Fruit fly (Drosophila melanogaster) whole organism, embryonic: Measurements from ENCODE around the gene miple1.
A peak's percentile ranks its signal among the peaks of the same experiment; 100 is the strongest.

Experiments
- Bgb ChIP-seq: fragments of 200-800 bp; sonication (Bioruptor generic); IDR thresholded peaks from 2 replicates; pipeline ENCODE4 v1.3.6; 2022; ENCODE audit warnings: missing biosample characterization, missing genetic modification characterization; ENCODE audit not compliant: partially characterized antibody
- CG10274 ChIP-seq: fragments of 200-800 bp; sonication (Bioruptor generic); optimal IDR thresholded peaks from 3 replicates; lab custom pipeline; 2017; ENCODE audit warnings: missing biosample characterization, mild to moderate bottlenecking, missing genetic modification characterization
- CG10654 ChIP-seq: fragments of 200-800 bp; sonication (Bioruptor generic); optimal IDR thresholded peaks from 2 replicates; lab custom pipeline; 2016; ENCODE audit warnings: missing biosample characterization, missing genetic modification characterization
- CG10979 ChIP-seq: fragments of 200-800 bp; sonication (Bioruptor generic); optimal IDR thresholded peaks from 2 replicates; lab custom pipeline; 2018; ENCODE audit warnings: missing biosample characterization, mild to moderate bottlenecking, missing genetic modification characterization, moderate library complexity
- CG11504 ChIP-seq: fragments of 200-800 bp; sonication (Bioruptor generic); optimal IDR thresholded peaks from 3 replicates; lab custom pipeline; 2019; ENCODE audit warnings: missing biosample characterization, mild to moderate bottlenecking, missing genetic modification characterization, moderate library complexity
- CG13287 ChIP-seq: fragments of 200-800 bp; sonication (Bioruptor generic); IDR thresholded peaks from 2 replicates; pipeline ENCODE4 v1.3.6; 2022; ENCODE audit warnings: missing biosample characterization, missing genetic modification characterization; ENCODE audit not compliant: partially characterized antibody
- CG15514 ChIP-seq: fragments of 200-800 bp; sonication (Bioruptor generic); optimal IDR thresholded peaks from 3 replicates; lab custom pipeline; 2017; ENCODE audit warnings: missing biosample characterization, missing genetic modification characterization, mild to moderate bottlenecking, moderate library complexity, missing genetic modification reagents
- CG16779 ChIP-seq: fragments of 200-800 bp; sonication (Bioruptor generic); IDR thresholded peaks from 2 replicates; pipeline ENCODE4 v1.3.6; 2022; ENCODE audit warnings: missing biosample characterization, missing genetic modification characterization
- CG17612 ChIP-seq: fragments of 200-800 bp; sonication (Bioruptor generic); IDR thresholded peaks from 2 replicates; pipeline ENCODE4 v1.3.6; 2022; ENCODE audit warnings: missing biosample characterization, missing genetic modification characterization
- CG18764 ChIP-seq: fragments of 200-800 bp; sonication (Bioruptor generic); optimal IDR thresholded peaks from 3 replicates; lab custom pipeline; 2016; ENCODE audit warnings: missing biosample characterization, missing genetic modification characterization
- CG31365 ChIP-seq: fragments of 200-800 bp; sonication (Bioruptor generic); optimal IDR thresholded peaks from 2 replicates; lab custom pipeline; 2018; ENCODE audit warnings: missing biosample characterization, mild to moderate bottlenecking, missing genetic modification characterization
- CG31441 ChIP-seq: fragments of 200-800 bp; sonication (Bioruptor generic); IDR thresholded peaks from 2 replicates; pipeline ENCODE4 v1.3.6; 2022; ENCODE audit warnings: missing biosample characterization, missing genetic modification characterization
- CG4424 ChIP-seq: fragments of 200-800 bp; sonication (Bioruptor generic); optimal IDR thresholded peaks from 3 replicates; lab custom pipeline; 2016; ENCODE audit warnings: missing biosample characterization, missing genetic modification characterization
- CG4820 ChIP-seq: fragments of 200-800 bp; sonication (Bioruptor generic); optimal IDR thresholded peaks from 3 replicates; lab custom pipeline; 2016; ENCODE audit warnings: missing biosample characterization, missing genetic modification characterization
- CG8359 ChIP-seq: fragments of 200-800 bp; sonication (Bioruptor generic); optimal IDR thresholded peaks from 2 replicates; lab custom pipeline; 2017; ENCODE audit warnings: missing biosample characterization, mild to moderate bottlenecking, missing genetic modification characterization, borderline replicate concordance
- CG9215 ChIP-seq: fragments of 200-800 bp; sonication (Bioruptor generic); IDR thresholded peaks from 2 replicates; pipeline ENCODE4 v1.3.6; 2022; ENCODE audit warnings: missing biosample characterization, missing genetic modification characterization
- CTCF ChIP-seq: fragments of 200-800 bp; sonication (Bioruptor generic); optimal IDR thresholded peaks from 2 replicates; lab custom pipeline; 2017; ENCODE audit warnings: missing biosample characterization, mild to moderate bottlenecking, missing genetic modification characterization, moderate library complexity
- Dref ChIP-seq: fragments of 200-800 bp; sonication (Bioruptor generic); IDR thresholded peaks from 2 replicates; pipeline ENCODE4 v1.3.6; 2022; ENCODE audit warnings: missing biosample characterization, missing genetic modification characterization
- Fer2 ChIP-seq: fragments of 200-800 bp; sonication (Bioruptor generic); optimal IDR thresholded peaks from 2 replicates; lab custom pipeline; 2018; ENCODE audit warnings: missing biosample characterization, mild to moderate bottlenecking, missing genetic modification characterization, moderate library complexity
- Gug ChIP-seq: fragments of 200-800 bp; sonication (Bioruptor generic); IDR thresholded peaks from 4 replicates; pipeline ENCODE4 v1.3.6; 2022; ENCODE audit warnings: missing biosample characterization, missing genetic modification characterization
- HLH4C ChIP-seq: fragments of 200-800 bp; sonication (Bioruptor generic); IDR thresholded peaks from 3 replicates; pipeline ENCODE4 v1.3.6; 2022; ENCODE audit warnings: missing biosample characterization, missing genetic modification characterization; ENCODE audit not compliant: partially characterized antibody
- MBD-R2 ChIP-seq: fragments of 200-800 bp; sonication (Bioruptor generic); IDR thresholded peaks from 2 replicates; pipeline ENCODE4 v1.3.6; 2022; ENCODE audit warnings: missing biosample characterization, missing genetic modification characterization
- Max ChIP-seq: fragments of 200-800 bp; sonication (Bioruptor generic); optimal IDR thresholded peaks from 2 replicates; lab custom pipeline; 2016; ENCODE audit warnings: missing biosample characterization, mild to moderate bottlenecking, missing genetic modification characterization
- Mes4 ChIP-seq: fragments of 200-800 bp; sonication (Bioruptor generic); optimal IDR thresholded peaks from 2 replicates; lab custom pipeline; 2016; ENCODE audit warnings: missing biosample characterization, missing genetic modification characterization
- NFAT ChIP-seq: fragments of 200-800 bp; sonication (Bioruptor generic); IDR thresholded peaks from 2 replicates; pipeline ENCODE4 v1.3.6; 2022; ENCODE audit warnings: missing biosample characterization, missing genetic modification characterization
- Nf-YC ChIP-seq: fragments of 200-800 bp; optimal IDR thresholded peaks from 3 replicates; lab custom pipeline; 2019; ENCODE audit warnings: missing biosample characterization, mild to moderate bottlenecking, missing genetic modification characterization, moderate library complexity
- NfI ChIP-seq: fragments of 200-800 bp; sonication (Bioruptor generic); optimal IDR thresholded peaks from 3 replicates; lab custom pipeline; 2018; ENCODE audit warnings: missing biosample characterization, mild to moderate bottlenecking, missing genetic modification characterization, moderate library complexity
- Sox100B ChIP-seq: fragments of 200-800 bp; sonication (Bioruptor generic); optimal IDR thresholded peaks from 3 replicates; lab custom pipeline; 2018; ENCODE audit warnings: missing biosample characterization, mild to moderate bottlenecking, missing genetic modification characterization
- ato ChIP-seq: fragments of 200-800 bp; sonication (Bioruptor generic); IDR thresholded peaks from 2 replicates; pipeline ENCODE4 v1.3.6; 2022; ENCODE audit warnings: missing biosample characterization, missing genetic modification characterization; ENCODE audit not compliant: partially characterized antibody
- cwo ChIP-seq: fragments of 200-800 bp; sonication (Bioruptor generic); optimal IDR thresholded peaks from 3 replicates; lab custom pipeline; 2017; ENCODE audit warnings: missing biosample characterization, missing genetic modification characterization, mild to moderate bottlenecking, moderate library complexity, missing genetic modification reagents
- dimm ChIP-seq: fragments of 200-800 bp; sonication (Bioruptor generic); IDR thresholded peaks from 2 replicates; pipeline ENCODE4 v1.3.6; 2022; ENCODE audit warnings: missing biosample characterization, missing genetic modification characterization
- gem ChIP-seq: fragments of 200-800 bp; sonication (Bioruptor generic); optimal IDR thresholded peaks from 2 replicates; lab custom pipeline; 2019; ENCODE audit warnings: missing biosample characterization, mild to moderate bottlenecking, missing genetic modification characterization, moderate library complexity
- grau ChIP-seq: fragments of 200-800 bp; optimal IDR thresholded peaks from 3 replicates; lab custom pipeline; 2019; ENCODE audit warnings: missing biosample characterization, mild to moderate bottlenecking, missing genetic modification characterization, moderate library complexity
- gsb ChIP-seq: fragments of 200-800 bp; sonication (Bioruptor generic); IDR thresholded peaks from 2 replicates; pipeline ENCODE4 v1.3.6; 2022; ENCODE audit warnings: missing biosample characterization, missing genetic modification characterization
- her ChIP-seq: fragments of 200-800 bp; sonication (Bioruptor generic); optimal IDR thresholded peaks from 2 replicates; lab custom pipeline; 2016; ENCODE audit warnings: missing biosample characterization, missing genetic modification characterization
- lbe ChIP-seq: fragments of 200-800 bp; sonication (Bioruptor generic); optimal IDR thresholded peaks from 2 replicates; lab custom pipeline; 2016; ENCODE audit warnings: missing biosample characterization, mild to moderate bottlenecking, missing genetic modification characterization
- nerfin-1 ChIP-seq: fragments of 200-800 bp; sonication (Bioruptor generic); optimal IDR thresholded peaks from 3 replicates; lab custom pipeline; 2019; ENCODE audit warnings: missing biosample characterization, mild to moderate bottlenecking, missing genetic modification characterization, moderate library complexity
- nerfin-2 ChIP-seq: fragments of 200-800 bp; sonication (Bioruptor generic); IDR thresholded peaks from 2 replicates; pipeline ENCODE4 v1.3.6; 2022; ENCODE audit warnings: missing biosample characterization, missing genetic modification characterization; ENCODE audit not compliant: partially characterized antibody
- onecut ChIP-seq: fragments of 200-800 bp; sonication (Bioruptor generic); IDR thresholded peaks from 2 replicates; pipeline ENCODE4 v1.3.6; 2022; ENCODE audit warnings: missing biosample characterization, missing genetic modification characterization
- phol ChIP-seq: fragments of 200-800 bp; sonication (Bioruptor generic); optimal IDR thresholded peaks from 3 replicates; lab custom pipeline; 2018; ENCODE audit warnings: missing biosample characterization, mild to moderate bottlenecking, missing genetic modification characterization, moderate library complexity
- prd ChIP-seq, 3 experiments: fragments of >200 bp in 2 of 3; fragments of 200-800 bp in 1 of 3; sonication (Bioruptor generic) in 1 of 3; optimal IDR thresholded peaks in 2 of 3; IDR thresholded peaks in 1 of 3; 2 replicates in 2 of 3; 3 replicates in 1 of 3; pipeline versions ENCODE4 v1.3.6 to Lab custom; 2017 to 2022; ENCODE audit warnings: missing biosample characterization in 1 of 3, missing genetic modification characterization in 1 of 3
- ranshi ChIP-seq: fragments of 200-800 bp; sonication (Bioruptor generic); IDR thresholded peaks from 2 replicates; pipeline ENCODE4 v1.3.6; 2022; ENCODE audit warnings: missing biosample characterization, missing genetic modification characterization
- repo ChIP-seq: fragments of 200-800 bp; sonication (Bioruptor generic); optimal IDR thresholded peaks from 2 replicates; lab custom pipeline; 2016; ENCODE audit warnings: missing biosample characterization, missing genetic modification characterization
- row ChIP-seq: fragments of 200-800 bp; sonication (Bioruptor generic); IDR thresholded peaks from 3 replicates; pipeline ENCODE4 v1.3.6; 2022; ENCODE audit warnings: missing biosample characterization, missing genetic modification characterization
- scrt ChIP-seq: fragments of 200-800 bp; sonication (Bioruptor generic); optimal IDR thresholded peaks from 2 replicates; lab custom pipeline; 2018; ENCODE audit warnings: missing biosample characterization, mild to moderate bottlenecking, missing genetic modification characterization, moderate library complexity
- sd ChIP-seq: fragments of 200-800 bp; sonication (Bioruptor generic); optimal IDR thresholded peaks from 3 replicates; lab custom pipeline; 2018; ENCODE audit warnings: missing biosample characterization, mild to moderate bottlenecking, missing genetic modification characterization, moderate library complexity
- tap ChIP-seq: fragments of 200-800 bp; optimal IDR thresholded peaks from 3 replicates; lab custom pipeline; 2019; ENCODE audit warnings: missing biosample characterization, mild to moderate bottlenecking, missing genetic modification characterization, moderate library complexity
- trh ChIP-seq: fragments of 200-800 bp; sonication (Bioruptor generic); optimal IDR thresholded peaks from 2 replicates; lab custom pipeline; 2016; ENCODE audit warnings: missing biosample characterization, missing genetic modification characterization

The miple1 gene

DNA sequence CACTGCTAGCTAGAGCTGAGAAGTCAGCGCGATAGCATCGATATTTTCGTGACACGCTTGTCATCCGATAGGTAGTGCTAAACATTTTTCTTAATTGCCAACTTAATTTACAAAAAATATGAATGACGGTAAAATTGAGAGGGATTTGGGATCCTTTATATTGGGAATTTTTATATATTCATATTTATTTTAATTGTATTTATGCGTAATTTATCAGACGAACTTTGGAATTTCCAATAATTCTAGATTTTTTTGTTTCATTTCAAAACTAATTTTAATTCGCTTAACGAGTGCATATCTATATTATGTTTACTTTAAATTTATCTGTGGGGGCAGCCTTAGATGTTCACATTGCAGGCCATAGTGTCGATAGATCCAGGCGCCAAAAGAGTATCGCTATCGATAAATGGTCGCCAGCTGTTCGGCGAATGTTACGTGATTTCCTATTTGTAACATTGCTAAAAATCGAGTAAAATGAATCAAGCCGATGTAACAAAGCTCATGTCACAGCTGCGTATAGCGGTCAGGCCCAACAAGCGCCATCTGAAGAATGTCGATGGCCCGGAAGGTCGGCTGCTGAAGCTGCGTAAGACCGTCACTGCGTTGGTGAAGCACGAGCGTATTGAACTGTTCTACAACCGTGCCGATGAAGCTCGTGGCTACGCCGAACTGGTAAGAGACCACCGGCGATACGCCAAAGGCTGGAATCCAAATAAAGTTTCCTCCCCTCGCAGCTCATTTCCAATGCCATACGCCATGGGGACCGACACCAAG is 2.5 kb upstream of the miple1 start, which contains the start of the genes Tudor-SN and mRpL17 (continued):
- TF ChIP-seq HLH4C (peak; percentile 98), Gug (GFP tag; lab: Robert Waterston, UW) (peak; percentile 54; the same call in 1 of the 4 replicates), ato (peak; percentile 95), CG15514 (GFP tag; lab: Kevin White, UChicago) (peak; percentile 72), CG4820 (GFP tag; lab: Kevin White, UChicago) (peak; percentile 21), dimm (GFP tag; lab: Robert Waterston, UW) (no peak), tap (tag; lab: Kevin White, UChicago) (no peak), gsb (no peak), nerfin-2 (GFP tag; lab: Robert Waterston, UW) (peak; percentile 93), CG10979 (tag; lab: Kevin White, UChicago) (peak; percentile 23), grau (tag; lab: Kevin White, UChicago) (peak; percentile 46), cwo (GFP tag; lab: Kevin White, UChicago) (no peak), NFAT (GFP tag; lab: Robert Waterston, UW) (peak; percentile 66; the same call in 1 of the 2 replicates), Max (GFP tag; lab: Kevin White, UChicago) (peak; percentile 52), trh (GFP tag; lab: Kevin White, UChicago) (no peak), gem (peak; percentile 69), Mes4 (GFP tag; lab: Kevin White, UChicago) (no peak), Fer2 (no peak), repo (GFP tag; lab: Kevin White, UChicago) (no peak), CG10274 (GFP tag; lab: Kevin White, UChicago) (no peak), Nf-YC (tag; lab: Kevin White, UChicago) (peak; percentile 57), phol (tag; lab: Kevin White, UChicago) (peak; percentile 67), CG11504 (tag; lab: Kevin White, UChicago) (peak; percentile 64), sd (tag; lab: Kevin White, UChicago) (peak; percentile 22), CG18764 (GFP tag; lab: Kevin White, UChicago) (no peak), scrt (GFP tag; lab: Kevin White, UChicago) (peak; percentile 11), CG16779 (GFP tag; lab: Robert Waterston, UW) (0 out of 2 replicates have a peak, but pooled peaks have one; percentile 33), CG10654 (GFP tag; lab: Kevin White, UChicago) (peak; percentile 15), CG17612 (no peak), onecut (GFP tag; lab: Robert Waterston, UW) (no peak), CTCF (GFP tag; lab: Kevin White, UChicago) (peak; percentile 6), NfI (GFP tag; lab: Kevin White, UChicago) (peak; percentile 24), CG31441 (GFP tag; lab: Robert Waterston, UW) (peak; percentile 57; the same call in 1 of the 2 replicates), Bgb (peak; percentile 98), MBD-R2 (peak; percentile 72), Dref (GFP tag; lab: Robert Waterston, UW) (peak; percentile 72), CG9215 (GFP tag; lab: Robert Waterston, UW) (peak; percentile 32; the same call in 1 of the 2 replicates), row (GFP tag; lab: Robert Waterston, UW) (peak; percentile 78), her (GFP tag; lab: Kevin White, UChicago) (no peak), prd (optimal IDR thresholded peaks at IDR 0.05; lab: Kevin White, UChicago) (no peak), prd (GFP tag; IDR thresholded peaks at IDR 0.05; lab: Robert Waterston, UW) (peak; percentile 42; the same call in 1 of the 3 replicates), lbe (GFP tag; lab: Kevin White, UChicago) (peak; percentile 66), Sox100B (peak; percentile 64), nerfin-1 (peak; percentile 37), CG13287 (GFP tag; lab: Robert Waterston, UW) (peak; percentile 94), CG31365 (no peak), CG4424 (GFP tag; lab: Kevin White, UChicago) (peak; percentile 60), CG8359 (no peak), ranshi (GFP tag; lab: Robert Waterston, UW) (no peak)
